Worm (Caenorhabditis elegans): ENCODE results near the gene gba-1.
"Not testable (repeated sequence)": the region's sequence is repeated elsewhere in the genome, so short reads cannot be mapped to it uniquely, and the experiment has no call there.

Gene gba-1

ce11 chrII:2163370-2163882 lies 13.1 kb upstream of the gba-1 start, which contains the start of gene C33C12.11:
C33C12.11 (minus strand) TSS chrII:2163832.
- not testable (repeated sequence) for TF ChIP-seq mml-1, ztf-11, ZK546.5 (tag; optimal IDR thresholded peaks at IDR 0.05)

ce11 chrII:2166376-2166775 lies 10.2 kb upstream of the gba-1 start, which contains the start of gene C33C12.4:
C33C12.4 (minus strand) TSS chrII:2166476.
- no peak for TF ChIP-seq zag-1 (tag; optimal IDR thresholded peaks at IDR 0.05)
- TF ChIP-seq ama-1 (optimal IDR thresholded peaks at IDR 0.05): no peak
- TF ChIP-seq tbx-2 (tag; optimal IDR thresholded peaks at IDR 0.05): no peak
- TF ChIP-seq eor-1 (tag; optimal IDR thresholded peaks at IDR 0.05): no peak
- TF ChIP-seq nhr-77 (tag; optimal IDR thresholded peaks at IDR 0.05): no peak
- no peak for TF ChIP-seq nhr-12 (tag; optimal IDR thresholded peaks at IDR 0.05)
- TF ChIP-seq fos-1 (tag; optimal IDR thresholded peaks at IDR 0.05): no peak
- TF ChIP-seq pha-4 (tag; optimal IDR thresholded peaks at IDR 0.05): no peak
- TF ChIP-seq fkh-10 (GFP tag; optimal IDR thresholded peaks at IDR 0.05): no peak
- TF ChIP-seq jun-1 (tag; optimal IDR thresholded peaks at IDR 0.05): no peak
- no peak for TF ChIP-seq R02D3.7 (tag; optimal IDR thresholded peaks at IDR 0.05)
- no peak for TF ChIP-seq hmg-11 (tag; optimal IDR thresholded peaks at IDR 0.05)
- TF ChIP-seq ZK546.5 (tag; optimal IDR thresholded peaks at IDR 0.05): no peak
- no peak for TF ChIP-seq pqm-1 (tag; optimal IDR thresholded peaks at IDR 0.05)
- no peak for TF ChIP-seq lin-39 (tag; optimal IDR thresholded peaks at IDR 0.05)
- TF ChIP-seq nhr-67 (tag; optimal IDR thresholded peaks at IDR 0.05): no peak
- TF ChIP-seq fkh-2 (tag; optimal IDR thresholded peaks at IDR 0.05): no peak
- no peak for TF ChIP-seq mml-1 (tag; optimal IDR thresholded peaks at IDR 0.05)
- TF ChIP-seq nhr-28 (tag; optimal IDR thresholded peaks at IDR 0.05): no peak
- TF ChIP-seq elt-1 (tag; optimal IDR thresholded peaks at IDR 0.05): no peak

- TF ChIP-seq egl-27 (tag; optimal IDR thresholded peaks at IDR 0.05) (no peak), unc-62 (GFP tag; optimal IDR thresholded peaks at IDR 0.05) (no peak), eor-1 (tag; optimal IDR thresholded peaks at IDR 0.05) (no peak), egl-5 (tag; optimal IDR thresholded peaks at IDR 0.05) (no peak), ceh-9 (tag; optimal IDR thresholded peaks at IDR 0.05) (no peak), elt-2 (tag; optimal IDR thresholded peaks at IDR 0.05) (no peak), ZK546.5 (tag; optimal IDR thresholded peaks at IDR 0.05) (no peak), daf-12 (tag; optimal IDR thresholded peaks at IDR 0.05) (no peak), pqm-1 (tag; optimal IDR thresholded peaks at IDR 0.05) (no peak), lin-15B (tag; optimal IDR thresholded peaks at IDR 0.05) (no peak)
Measured at ce11 chrII:2168374-2168773, 8.2 kb upstream of the gba-1 start, which contains the start of gene fbxb-38. fbxb-38 (minus strand) TSS chrII:2168763.

ce11 chrII:2170085-2170484 lies 6.5 kb upstream of the gba-1 start, which contains the start of gene C33C12.12:
C33C12.12 (minus strand) TSS chrII:2170185.
- TF ChIP-seq skn-1 (tag; optimal IDR thresholded peaks at IDR 0.05): no peak
- TF ChIP-seq ztf-4 (tag; optimal IDR thresholded peaks at IDR 0.05): no peak

- no peak for TF ChIP-seq ceh-16 (tag; optimal IDR thresholded peaks at IDR 0.05)
- TF ChIP-seq nhr-43 (tag; optimal IDR thresholded peaks at IDR 0.05; ENCODE audit: poor library complexity, severe bottlenecking): no peak
- no peak for TF ChIP-seq ceh-28 (tag; optimal IDR thresholded peaks at IDR 0.05)
- no peak for TF ChIP-seq egl-27 (tag; optimal IDR thresholded peaks at IDR 0.05)
- no peak for TF ChIP-seq eor-1 (tag; optimal IDR thresholded peaks at IDR 0.05)
- no peak for TF ChIP-seq lsy-12 (tag; optimal IDR thresholded peaks at IDR 0.05)
- TF ChIP-seq nfya-1 (tag; optimal IDR thresholded peaks at IDR 0.05; ENCODE audit: insufficient read depth): no peak
- TF ChIP-seq elt-3 (tag; optimal IDR thresholded peaks at IDR 0.05): no peak
- TF ChIP-seq lin-39 (tag; optimal IDR thresholded peaks at IDR 0.05): no peak
- no peak for TF ChIP-seq tbx-2 (tag; optimal IDR thresholded peaks at IDR 0.05)
- no peak for TF ChIP-seq fkh-2 (tag; optimal IDR thresholded peaks at IDR 0.05)
Measured at ce11 chrII:2175367-2175766, 1.2 kb upstream of the gba-1 start, which contains the start of gene C33C12.7. C33C12.7 (minus strand) TSS chrII:2175467.
